Fruit fly (Drosophila melanogaster): ENCODE results near the gene CG3544.

The CG3544 gene

DNA sequence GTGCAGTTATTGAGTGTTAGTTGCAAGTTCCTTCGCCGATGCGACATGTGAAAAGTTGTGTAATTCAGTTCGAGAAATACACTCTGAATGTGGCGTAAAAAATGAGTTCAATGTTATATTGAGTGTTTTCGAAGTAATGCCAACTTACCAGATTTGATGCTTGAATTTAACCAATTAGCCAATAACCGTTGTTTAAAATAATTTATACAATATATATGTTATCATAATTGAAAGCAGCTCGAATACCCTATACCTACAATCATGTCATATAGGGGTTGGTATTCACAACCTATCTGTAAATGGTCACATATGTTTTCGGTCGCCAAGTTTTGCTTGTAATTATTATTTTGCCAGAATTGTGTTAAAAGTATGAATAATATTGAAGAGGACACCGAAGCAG is 26.1 kb downstream of the CG3544 start, which contains the start of gene Nnf1b:
Gene Nnf1b (plus strand): TSS at position 301 of the 400 bp plus-strand sequence.
- TF ChIP-seq CG14655 (GFP tag; optimal IDR thresholded peaks at IDR 0.05) (no peak), CG17806 (tag; optimal IDR thresholded peaks at IDR 0.05) (no peak), D1 (tag; optimal IDR thresholded peaks at IDR 0.05) (no peak), Pif1B (GFP tag; optimal IDR thresholded peaks at IDR 0.05) (no peak), Snoo (tag; optimal IDR thresholded peaks at IDR 0.05) (no peak), fd96Ca (GFP tag; IDR thresholded peaks at IDR 0.05) (no peak), CG32121 (GFP tag; IDR thresholded peaks at IDR 0.05) (no peak), CG10348 (GFP tag; IDR thresholded peaks at IDR 0.05) (no peak), CG4496 (GFP tag; IDR thresholded peaks at IDR 0.05) (no peak), CG8159 (tag; optimal IDR thresholded peaks at IDR 0.05) (no peak), EcR (GFP tag; optimal IDR thresholded peaks at IDR 0.05) (no peak), gl (tag; optimal IDR thresholded peaks at IDR 0.05) (no peak), Ets98B (GFP tag; IDR thresholded peaks at IDR 0.05) (no peak), CG13204 (GFP tag; optimal IDR thresholded peaks at IDR 0.05) (no peak)

DNA sequence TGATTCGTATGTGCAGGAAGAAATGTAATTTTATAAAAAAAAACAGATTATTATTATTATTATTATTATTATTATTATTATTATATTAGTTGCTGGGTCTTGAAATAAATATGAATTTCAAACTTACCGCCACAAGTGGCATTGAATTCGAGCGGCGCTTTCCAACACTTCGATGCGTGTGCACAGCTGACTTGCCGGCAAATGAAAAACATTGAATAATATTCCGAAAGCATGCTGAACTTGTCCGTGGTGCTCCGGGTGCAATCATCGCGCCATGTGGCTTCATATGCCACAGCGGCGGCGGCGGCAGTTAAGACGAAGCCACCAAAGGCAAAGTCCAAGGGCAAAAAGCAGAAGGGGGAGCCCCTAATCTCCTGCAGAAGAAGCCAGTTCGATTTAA is 27.3 kb downstream of the CG3544 start, which contains the start of gene Dbp21E2:
Gene Dbp21E2 (plus strand): TSS at position 180 of the 400 bp plus-strand sequence.
- no peak for TF ChIP-seq CG13204 (GFP tag; optimal IDR thresholded peaks at IDR 0.05)
- TF ChIP-seq Ets98B (GFP tag; IDR thresholded peaks at IDR 0.05) = no peak
- TF ChIP-seq CG34367 (tag; optimal IDR thresholded peaks at IDR 0.05) = no peak
- no peak for TF ChIP-seq CG4496 (GFP tag; IDR thresholded peaks at IDR 0.05)
- no peak for TF ChIP-seq gl (tag; optimal IDR thresholded peaks at IDR 0.05)
- no peak for TF ChIP-seq CG15710 (tag; optimal IDR thresholded peaks at IDR 0.05)
- TF ChIP-seq fd96Ca (GFP tag; IDR thresholded peaks at IDR 0.05) = no peak
- no peak for TF ChIP-seq EcR (GFP tag; optimal IDR thresholded peaks at IDR 0.05)
- TF ChIP-seq rn (GFP tag; IDR thresholded peaks at IDR 0.05) = no peak
- no peak for TF ChIP-seq CG8159 (tag; optimal IDR thresholded peaks at IDR 0.05)
- no peak for TF ChIP-seq Pif1B (GFP tag; optimal IDR thresholded peaks at IDR 0.05)
- TF ChIP-seq CG17806 (tag; optimal IDR thresholded peaks at IDR 0.05) = no peak
- TF ChIP-seq CG8301 (tag; optimal IDR thresholded peaks at IDR 0.05) = no peak
- no peak for TF ChIP-seq CG32121 (GFP tag; IDR thresholded peaks at IDR 0.05)
- no peak for TF ChIP-seq CG12605 (GFP tag; IDR thresholded peaks at IDR 0.05)
- TF ChIP-seq Snoo (tag; optimal IDR thresholded peaks at IDR 0.05) = no peak
- TF ChIP-seq Pif1A (GFP tag; optimal IDR thresholded peaks at IDR 0.05) = no peak
- no peak for TF ChIP-seq CG10348 (GFP tag; IDR thresholded peaks at IDR 0.05)

DNA sequence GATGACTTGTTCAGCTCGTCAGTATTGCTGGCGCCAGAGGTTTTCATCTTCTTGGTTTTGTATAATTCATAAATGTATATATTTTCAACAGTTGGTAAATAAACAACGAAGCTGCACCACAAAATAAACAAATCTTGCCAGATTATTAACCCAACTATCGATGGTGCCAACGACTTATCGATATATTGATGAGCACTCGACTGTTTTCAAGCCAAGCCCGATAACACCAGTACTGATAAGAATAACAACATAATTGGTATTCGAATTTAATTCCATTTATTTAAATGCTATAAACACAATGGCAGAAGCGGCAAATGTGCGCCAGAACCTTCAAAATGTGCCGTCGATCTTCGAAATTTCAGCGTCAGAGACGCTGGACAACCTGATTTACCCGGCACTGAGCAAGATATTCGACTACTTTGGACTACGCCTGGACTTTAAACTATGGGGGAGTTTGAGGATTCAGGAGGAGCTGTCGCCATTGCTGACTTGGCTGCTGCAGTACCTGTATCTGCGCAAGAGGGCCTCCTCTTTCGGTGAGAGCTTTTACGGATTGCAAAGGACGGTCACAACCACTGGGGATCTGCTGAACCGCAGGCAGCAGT is 31.8 kb downstream of the CG3544 start, which contains the start of the genes Saf6 and Pex12:
Gene Saf6 (minus strand): TSS at position 166 of the 605 bp plus-strand sequence.
Gene Pex12 (plus strand): TSS at position 209 of the 605 bp plus-strand sequence.
- TF ChIP-seq D1 (tag; optimal IDR thresholded peaks at IDR 0.05) (no peak), CG12605 (GFP tag; IDR thresholded peaks at IDR 0.05) (no peak), gl (tag; optimal IDR thresholded peaks at IDR 0.05) (peak; percentile 2), CG10348 (GFP tag; IDR thresholded peaks at IDR 0.05) (no peak), rn (GFP tag; IDR thresholded peaks at IDR 0.05) (no peak)

DNA sequence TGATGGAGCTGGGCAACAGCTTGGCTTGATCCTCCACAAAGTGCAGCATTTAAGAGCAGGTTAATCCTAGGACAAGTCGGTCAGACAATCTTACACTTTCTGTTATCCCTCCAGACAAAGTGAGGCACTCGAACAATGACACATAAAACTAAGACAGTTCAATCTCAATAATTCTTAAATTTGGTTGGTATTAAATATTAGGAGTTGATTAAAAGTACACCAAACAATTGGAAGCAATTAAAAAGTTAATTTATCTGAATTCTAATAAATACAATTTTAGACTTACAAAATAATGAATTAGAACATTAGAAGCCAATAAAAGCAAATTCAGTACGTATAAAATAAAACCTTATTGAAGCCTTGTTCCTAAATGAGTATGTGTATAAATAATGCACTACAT is 33.7 kb downstream of the CG3544 start, which contains the start of gene CG15880:
Gene CG15880 (minus strand): TSS at position 101 of the 400 bp plus-strand sequence.
- TF ChIP-seq Snoo (tag; optimal IDR thresholded peaks at IDR 0.05) = no peak
- TF ChIP-seq CG32121 (GFP tag; IDR thresholded peaks at IDR 0.05) = no peak
- no peak for TF ChIP-seq CG9948 (tag; optimal IDR thresholded peaks at IDR 0.05)
- TF ChIP-seq CG34367 (tag; optimal IDR thresholded peaks at IDR 0.05) = no peak
- no peak for TF ChIP-seq CG10348 (GFP tag; IDR thresholded peaks at IDR 0.05)

DNA sequence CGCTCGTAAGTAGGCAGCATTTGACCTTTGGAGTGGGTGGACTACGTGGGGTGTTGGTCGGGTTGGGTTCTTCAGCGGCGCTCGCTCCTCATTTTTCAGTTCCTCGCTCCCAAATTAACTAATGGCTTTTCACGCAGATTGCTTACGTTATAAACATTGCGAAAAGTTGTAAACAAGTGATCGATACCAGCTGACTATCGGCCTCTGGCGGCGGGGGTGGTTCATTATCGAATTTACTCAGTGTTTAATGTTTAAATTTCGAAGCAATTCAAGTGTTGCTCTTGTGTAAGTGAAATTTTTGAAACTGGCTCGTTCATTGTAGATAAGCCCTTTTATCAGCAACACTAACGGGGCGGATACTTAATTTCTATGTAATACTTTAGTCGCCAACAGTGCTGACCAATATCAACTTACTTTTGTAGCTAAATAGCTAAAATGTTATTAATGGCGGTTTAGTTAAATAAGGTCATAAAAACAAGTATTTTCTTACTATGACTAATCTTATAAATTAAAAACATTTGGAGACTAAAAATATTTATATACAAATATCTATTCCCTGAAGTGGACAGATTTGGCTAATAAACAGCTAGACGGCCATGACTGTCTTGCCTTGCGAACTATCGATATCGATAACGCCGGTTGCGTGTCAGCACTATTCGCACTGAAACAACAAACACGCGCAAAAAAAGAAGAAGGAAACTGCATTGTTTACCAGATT is 35.3 kb downstream of the CG3544 start, which contains the start of the genes PGAP2 and Clp:
Gene PGAP2 (minus strand): TSS at position 194 of the 718 bp plus-strand sequence.
Gene Clp (plus strand): TSS at position 650 of the 718 bp plus-strand sequence.
- TF ChIP-seq Pif1A (GFP tag; optimal IDR thresholded peaks at IDR 0.05) (no peak), fd96Ca (GFP tag; IDR thresholded peaks at IDR 0.05) (0 out of 3 replicates have a peak, but pooled peaks have one; percentile 42), CG12605 (GFP tag; IDR thresholded peaks at IDR 0.05) (no peak), CG8301 (tag; optimal IDR thresholded peaks at IDR 0.05) (peak; percentile 51), rn (GFP tag; IDR thresholded peaks at IDR 0.05) (peak; percentile 50; the same call in 1 of the 2 replicates), CG8159 (tag; optimal IDR thresholded peaks at IDR 0.05) (peak; percentile 75), CG34367 (tag; optimal IDR thresholded peaks at IDR 0.05) (peak; percentile 49), CG14655 (GFP tag; optimal IDR thresholded peaks at IDR 0.05) (no peak), CG32121 (GFP tag; IDR thresholded peaks at IDR 0.05) (peak; percentile 67; the same call in 1 of the 2 replicates), CG10348 (GFP tag; IDR thresholded peaks at IDR 0.05) (no peak), Pif1B (GFP tag; optimal IDR thresholded peaks at IDR 0.05) (no peak), CG17806 (tag; optimal IDR thresholded peaks at IDR 0.05) (peak; percentile 68), EcR (GFP tag; optimal IDR thresholded peaks at IDR 0.05) (no peak), CG15710 (tag; optimal IDR thresholded peaks at IDR 0.05) (peak; percentile 76), CG13204 (GFP tag; optimal IDR thresholded peaks at IDR 0.05) (no peak), Ets98B (GFP tag; IDR thresholded peaks at IDR 0.05) (peak; percentile 28), CG4496 (GFP tag; IDR thresholded peaks at IDR 0.05) (peak; percentile 64), Snoo (tag; optimal IDR thresholded peaks at IDR 0.05) (peak; percentile 54), gl (tag; optimal IDR thresholded peaks at IDR 0.05) (no peak), D1 (tag; optimal IDR thresholded peaks at IDR 0.05) (no peak), CG9948 (tag; optimal IDR thresholded peaks at IDR 0.05) (peak; percentile 68)
